Fruit fly (Drosophila melanogaster) whole organism, pupa: Measurements from ENCODE around the gene CG42579.
A peak's percentile ranks its signal among the peaks of the same experiment; 100 is the strongest.

Source experiments
- CG10348 ChIP-seq: fragments of 200-800 bp; sonication (Bioruptor generic); IDR thresholded peaks from 2 replicates; pipeline ENCODE4 v1.3.6; 2022; ENCODE audit warnings: missing biosample characterization, missing genetic modification characterization
- CG13204 ChIP-seq: fragments of 200-800 bp; sonication (Bioruptor generic); optimal IDR thresholded peaks from 2 replicates; lab custom pipeline; 2018; ENCODE audit warnings: missing biosample characterization, mild to moderate bottlenecking, missing genetic modification characterization, moderate library complexity
- CG4496 ChIP-seq: fragments of 200-800 bp; sonication (Bioruptor generic); IDR thresholded peaks from 3 replicates; pipeline ENCODE4 v1.3.6; 2022; ENCODE audit warnings: missing biosample characterization, missing genetic modification characterization
- CG9948 ChIP-seq: fragments of 200-800 bp; sonication (Bioruptor generic); optimal IDR thresholded peaks from 2 replicates; lab custom pipeline; 2018; ENCODE audit warnings: missing biosample characterization, mild to moderate bottlenecking, missing genetic modification characterization, moderate library complexity
- EcR ChIP-seq: fragments of 200-800 bp; sonication (Bioruptor generic); optimal IDR thresholded peaks from 3 replicates; lab custom pipeline; 2019; ENCODE audit warnings: missing biosample characterization, missing genetic modification characterization, mild to moderate bottlenecking, moderate library complexity, missing genetic modification reagents
- Pif1A ChIP-seq: fragments of 200-800 bp; sonication (Bioruptor generic); optimal IDR thresholded peaks from 3 replicates; lab custom pipeline; 2016; ENCODE audit warnings: missing biosample characterization, missing genetic modification characterization
- Pif1B ChIP-seq: fragments of 200-800 bp; sonication (Bioruptor generic); optimal IDR thresholded peaks from 3 replicates; lab custom pipeline; 2016; ENCODE audit warnings: missing biosample characterization, missing genetic modification characterization
- Snoo ChIP-seq: fragments of 200-800 bp; sonication (Bioruptor generic); optimal IDR thresholded peaks from 3 replicates; lab custom pipeline; 2017; ENCODE audit warnings: missing biosample characterization, mild to moderate bottlenecking, missing genetic modification characterization, inconsistent platforms

dm6 chrX:20511382-20511853 lies 16.0 kb upstream of the CG42579 start, which contains the start of gene CG1812:
- TF ChIP-seq Snoo, result peak; percentile 27
- no peak for TF ChIP-seq CG10348 (GFP tag; lab: Robert Waterston, UW)
- TF ChIP-seq EcR (GFP tag; lab: Kevin White, UChicago), result peak; percentile 86
- TF ChIP-seq Pif1B (GFP tag; lab: Kevin White, UChicago), result peak; percentile 24
- TF ChIP-seq CG4496, result peak; percentile 81
- peak; percentile 53 for TF ChIP-seq Pif1A
- no peak for TF ChIP-seq CG13204 (GFP tag; lab: Kevin White, UChicago)
- TF ChIP-seq CG9948 (tag; lab: Kevin White, UChicago), result peak; percentile 5
